Fruit fly (Drosophila melanogaster) whole organism, embryonic: ENCODE data around the gene Root.
A peak's percentile ranks its signal among the peaks of the same experiment; 100 is the strongest.

Experiments used
- Antp ChIP-seq: fragments of 200-800 bp; sonication (Bioruptor generic); optimal IDR thresholded peaks from 3 replicates; lab custom pipeline; 2016; ENCODE audit warnings: missing biosample characterization, missing genetic modification characterization
- Atf3 ChIP-seq: fragments of 200-800 bp; sonication (Bioruptor generic); optimal IDR thresholded peaks from 3 replicates; lab custom pipeline; 2016; ENCODE audit warnings: missing biosample characterization, missing genetic modification characterization
- CG10321 ChIP-seq: fragments of 200-800 bp; sonication (Bioruptor generic); IDR thresholded peaks from 2 replicates; pipeline ENCODE4 v1.3.6; 2022; ENCODE audit warnings: missing biosample characterization, missing genetic modification characterization
- CG12769 ChIP-seq: fragments of 200-800 bp; sonication (Bioruptor generic); optimal IDR thresholded peaks from 2 replicates; lab custom pipeline; 2019; ENCODE audit warnings: missing biosample characterization, mild to moderate bottlenecking, missing genetic modification characterization, moderate library complexity
- CG13123 ChIP-seq: fragments of 200-800 bp; sonication (Bioruptor generic); optimal IDR thresholded peaks from 2 replicates; lab custom pipeline; 2016; ENCODE audit warnings: missing biosample characterization, missing genetic modification characterization
- CG14050 ChIP-seq: fragments of 200-800 bp; sonication (Bioruptor generic); IDR thresholded peaks from 3 replicates; pipeline ENCODE4 v1.3.6; 2022; ENCODE audit warnings: missing biosample characterization, missing genetic modification characterization
- CG15269 ChIP-seq: fragments of 200-800 bp; sonication (Bioruptor generic); optimal IDR thresholded peaks from 2 replicates; lab custom pipeline; 2018; ENCODE audit warnings: missing biosample characterization, mild to moderate bottlenecking, missing genetic modification characterization, moderate library complexity
- CG15601 ChIP-seq: fragments of 200-800 bp; sonication (Bioruptor generic); optimal IDR thresholded peaks from 3 replicates; lab custom pipeline; 2019; ENCODE audit warnings: missing biosample characterization, mild to moderate bottlenecking, missing genetic modification characterization, moderate library complexity
- CG1792 ChIP-seq: fragments of 200-800 bp; sonication (Bioruptor generic); optimal IDR thresholded peaks from 2 replicates; lab custom pipeline; 2016; ENCODE audit warnings: missing biosample characterization, missing genetic modification characterization
- CG18262 ChIP-seq: fragments of 200-800 bp; optimal IDR thresholded peaks from 3 replicates; lab custom pipeline; 2019; ENCODE audit warnings: missing biosample characterization, mild to moderate bottlenecking, missing genetic modification characterization, moderate library complexity
- CG2199 ChIP-seq: fragments of 200-800 bp; sonication (Bioruptor generic); IDR thresholded peaks from 3 replicates; pipeline ENCODE4 v1.3.6; 2022; ENCODE audit warnings: missing biosample characterization, missing genetic modification characterization
- CG3065 ChIP-seq: fragments of 200-800 bp; sonication (Bioruptor generic); optimal IDR thresholded peaks from 2 replicates; lab custom pipeline; 2016; ENCODE audit warnings: missing biosample characterization, missing genetic modification characterization
- CG31441 ChIP-seq: fragments of 200-800 bp; sonication (Bioruptor generic); IDR thresholded peaks from 2 replicates; pipeline ENCODE4 v1.3.6; 2022; ENCODE audit warnings: missing biosample characterization, missing genetic modification characterization
- CG3995 ChIP-seq: fragments of 200-800 bp; sonication (Bioruptor generic); optimal IDR thresholded peaks from 3 replicates; lab custom pipeline; 2016; ENCODE audit warnings: missing biosample characterization, missing genetic modification characterization
- CG4730 ChIP-seq: fragments of 200-800 bp; sonication (Bioruptor generic); IDR thresholded peaks from 2 replicates; pipeline ENCODE4 v1.3.6; 2022; ENCODE audit warnings: missing biosample characterization, missing genetic modification characterization
- CG5180 ChIP-seq: fragments of 200-800 bp; sonication (Bioruptor generic); optimal IDR thresholded peaks from 3 replicates; lab custom pipeline; 2017; ENCODE audit warnings: missing biosample characterization, missing genetic modification characterization, mild to moderate bottlenecking, moderate library complexity, missing genetic modification reagents
- CG6689 ChIP-seq: fragments of 200-800 bp; sonication (Bioruptor generic); IDR thresholded peaks from 2 replicates; pipeline ENCODE4 v1.3.6; 2022; ENCODE audit warnings: missing biosample characterization, missing genetic modification characterization
- CG8765 ChIP-seq: fragments of 200-800 bp; sonication (Bioruptor generic); IDR thresholded peaks from 2 replicates; pipeline ENCODE4 v1.3.6; 2022; ENCODE audit warnings: missing biosample characterization, missing genetic modification characterization
- CG8924 ChIP-seq: fragments of 200-800 bp; optimal IDR thresholded peaks from 3 replicates; lab custom pipeline; 2019; ENCODE audit warnings: missing biosample characterization, mild to moderate bottlenecking, missing genetic modification characterization, moderate library complexity
- CG9437 ChIP-seq: fragments of 200-800 bp; sonication (Bioruptor generic); optimal IDR thresholded peaks from 2 replicates; lab custom pipeline; 2018; ENCODE audit warnings: missing biosample characterization, mild to moderate bottlenecking, missing genetic modification characterization
- Camta ChIP-seq: fragments of 200-800 bp; sonication (Bioruptor generic); optimal IDR thresholded peaks from 2 replicates; lab custom pipeline; 2016; ENCODE audit warnings: missing biosample characterization, missing genetic modification characterization
- Dbx ChIP-seq: fragments of 200-800 bp; sonication (Bioruptor generic); IDR thresholded peaks from 3 replicates; pipeline ENCODE4 v1.3.6; 2022; ENCODE audit warnings: missing biosample characterization, missing genetic modification characterization
- Deaf1 ChIP-seq: fragments of 200-800 bp; optimal IDR thresholded peaks from 3 replicates; lab custom pipeline; 2019; ENCODE audit warnings: missing biosample characterization, mild to moderate bottlenecking, missing genetic modification characterization, moderate library complexity
- Fer3 ChIP-seq: fragments of 200-800 bp; sonication (Bioruptor generic); optimal IDR thresholded peaks from 2 replicates; lab custom pipeline; 2018; ENCODE audit warnings: missing biosample characterization, mild to moderate bottlenecking, missing genetic modification characterization, moderate library complexity
- H2.0 ChIP-seq: fragments of 200-800 bp; sonication (Bioruptor generic); IDR thresholded peaks from 2 replicates; pipeline ENCODE4 v1.3.6; 2022; ENCODE audit warnings: missing biosample characterization, missing genetic modification characterization
- HLHmδ ChIP-seq: fragments of 200-800 bp; sonication (Bioruptor generic); optimal IDR thresholded peaks from 2 replicates; lab custom pipeline; 2018; ENCODE audit warnings: missing biosample characterization, mild to moderate bottlenecking, missing genetic modification characterization, moderate library complexity
- Ptx1 ChIP-seq: fragments of 200-800 bp; sonication (Bioruptor generic); IDR thresholded peaks from 2 replicates; pipeline ENCODE4 v1.3.6; 2022; ENCODE audit warnings: missing biosample characterization, missing genetic modification characterization
- Side ChIP-seq: fragments of 200-800 bp; sonication (Bioruptor generic); optimal IDR thresholded peaks from 2 replicates; lab custom pipeline; 2016; ENCODE audit warnings: missing biosample characterization, missing genetic modification characterization
- Sox100B ChIP-seq: fragments of 200-800 bp; sonication (Bioruptor generic); optimal IDR thresholded peaks from 3 replicates; lab custom pipeline; 2018; ENCODE audit warnings: missing biosample characterization, mild to moderate bottlenecking, missing genetic modification characterization
- Sry-β ChIP-seq: fragments of 200-800 bp; sonication (Bioruptor generic); optimal IDR thresholded peaks from 2 replicates; lab custom pipeline; 2018; ENCODE audit warnings: missing biosample characterization, mild to moderate bottlenecking, missing genetic modification characterization, moderate library complexity
- Ssrp ChIP-seq: fragments of 200-800 bp; sonication (Bioruptor generic); optimal IDR thresholded peaks from 2 replicates; lab custom pipeline; 2018; ENCODE audit warnings: missing biosample characterization, mild to moderate bottlenecking, missing genetic modification characterization, moderate library complexity
- Vsx1 ChIP-seq: fragments of 200-800 bp; sonication (Bioruptor generic); optimal IDR thresholded peaks from 2 replicates; lab custom pipeline; 2017; ENCODE audit warnings: missing biosample characterization, mild to moderate bottlenecking, missing genetic modification characterization, missing genetic modification reagents
- ap ChIP-seq: fragments of 200-800 bp; sonication (Bioruptor generic); IDR thresholded peaks from 2 replicates; pipeline ENCODE4 v1.3.6; 2022; ENCODE audit warnings: missing biosample characterization, missing genetic modification characterization
- cas ChIP-seq: fragments of 200-800 bp; sonication (Bioruptor generic); IDR thresholded peaks from 2 replicates; pipeline ENCODE4 v1.3.6; 2022; ENCODE audit warnings: missing biosample characterization, missing genetic modification characterization
- crp ChIP-seq, 2 experiments: fragments of 200-800 bp; sonication (Bioruptor generic); optimal IDR thresholded peaks; 2 replicates in 1 of 2; 3 replicates in 1 of 2; lab custom pipeline; 2017; ENCODE audit warnings: missing biosample characterization in 2 of 2, missing genetic modification characterization in 2 of 2, mild to moderate bottlenecking in 1 of 2, moderate library complexity in 1 of 2
- dmrt11E ChIP-seq: fragments of 200-800 bp; sonication (Bioruptor generic); optimal IDR thresholded peaks from 3 replicates; lab custom pipeline; 2018; ENCODE audit warnings: missing biosample characterization, mild to moderate bottlenecking, missing genetic modification characterization, moderate library complexity
- gcm ChIP-seq: fragments of 200-800 bp; sonication (Bioruptor generic); optimal IDR thresholded peaks from 2 replicates; lab custom pipeline; 2019; ENCODE audit warnings: missing biosample characterization, mild to moderate bottlenecking, missing genetic modification characterization, moderate library complexity
- lilli ChIP-seq: fragments of 200-800 bp; sonication (Bioruptor generic); optimal IDR thresholded peaks from 3 replicates; lab custom pipeline; 2016; ENCODE audit warnings: missing biosample characterization, missing genetic modification characterization
- mirr ChIP-seq: fragments of 200-800 bp; sonication (Bioruptor generic); optimal IDR thresholded peaks from 3 replicates; lab custom pipeline; 2018; ENCODE audit warnings: missing biosample characterization, mild to moderate bottlenecking, missing genetic modification characterization
- otp ChIP-seq: fragments of 200-800 bp; sonication (Bioruptor generic); IDR thresholded peaks from 3 replicates; pipeline ENCODE4, ENCODE4 v1.3.6; 2022; ENCODE audit warnings: missing biosample characterization, missing genetic modification characterization
- pnt ChIP-seq: fragments of 200-800 bp; sonication (Bioruptor generic); optimal IDR thresholded peaks from 3 replicates; lab custom pipeline; 2016; ENCODE audit warnings: missing biosample characterization, missing genetic modification characterization
- run ChIP-seq: fragments of 200-800 bp; sonication (Bioruptor generic); optimal IDR thresholded peaks from 3 replicates; lab custom pipeline; 2018; ENCODE audit warnings: missing biosample characterization, mild to moderate bottlenecking, missing genetic modification characterization
- sd ChIP-seq: fragments of 200-800 bp; sonication (Bioruptor generic); optimal IDR thresholded peaks from 3 replicates; lab custom pipeline; 2018; ENCODE audit warnings: missing biosample characterization, mild to moderate bottlenecking, missing genetic modification characterization, moderate library complexity
- sens ChIP-seq: fragments of 200-800 bp; sonication (Bioruptor generic); peaks from one replicate; lab custom pipeline; 2016; ENCODE audit warnings: missing biosample characterization, missing genetic modification characterization
- slp2 ChIP-seq: fragments of 200-800 bp; sonication (Bioruptor generic); optimal IDR thresholded peaks from 2 replicates; lab custom pipeline; 2016; ENCODE audit warnings: missing biosample characterization, missing genetic modification characterization
- sug ChIP-seq: fragments of 200-800 bp; optimal IDR thresholded peaks from 2 replicates; lab custom pipeline; 2019; ENCODE audit warnings: missing biosample characterization, mild to moderate bottlenecking, missing genetic modification characterization, moderate library complexity
- tap ChIP-seq: fragments of 200-800 bp; optimal IDR thresholded peaks from 3 replicates; lab custom pipeline; 2019; ENCODE audit warnings: missing biosample characterization, mild to moderate bottlenecking, missing genetic modification characterization, moderate library complexity
- tin ChIP-seq: fragments of 200-800 bp; sonication (Bioruptor generic); optimal IDR thresholded peaks from 3 replicates; lab custom pipeline; 2016; ENCODE audit warnings: missing biosample characterization, missing genetic modification characterization
- tx ChIP-seq: fragments of 200-800 bp; sonication (Bioruptor generic); optimal IDR thresholded peaks from 2 replicates; lab custom pipeline; 2016; ENCODE audit warnings: missing biosample characterization, missing genetic modification characterization
- zf30C ChIP-seq: fragments of 200-800 bp; sonication (Bioruptor generic); optimal IDR thresholded peaks from 3 replicates; lab custom pipeline; 2018; ENCODE audit warnings: missing biosample characterization, mild to moderate bottlenecking, missing genetic modification characterization

The Root gene

DNA sequence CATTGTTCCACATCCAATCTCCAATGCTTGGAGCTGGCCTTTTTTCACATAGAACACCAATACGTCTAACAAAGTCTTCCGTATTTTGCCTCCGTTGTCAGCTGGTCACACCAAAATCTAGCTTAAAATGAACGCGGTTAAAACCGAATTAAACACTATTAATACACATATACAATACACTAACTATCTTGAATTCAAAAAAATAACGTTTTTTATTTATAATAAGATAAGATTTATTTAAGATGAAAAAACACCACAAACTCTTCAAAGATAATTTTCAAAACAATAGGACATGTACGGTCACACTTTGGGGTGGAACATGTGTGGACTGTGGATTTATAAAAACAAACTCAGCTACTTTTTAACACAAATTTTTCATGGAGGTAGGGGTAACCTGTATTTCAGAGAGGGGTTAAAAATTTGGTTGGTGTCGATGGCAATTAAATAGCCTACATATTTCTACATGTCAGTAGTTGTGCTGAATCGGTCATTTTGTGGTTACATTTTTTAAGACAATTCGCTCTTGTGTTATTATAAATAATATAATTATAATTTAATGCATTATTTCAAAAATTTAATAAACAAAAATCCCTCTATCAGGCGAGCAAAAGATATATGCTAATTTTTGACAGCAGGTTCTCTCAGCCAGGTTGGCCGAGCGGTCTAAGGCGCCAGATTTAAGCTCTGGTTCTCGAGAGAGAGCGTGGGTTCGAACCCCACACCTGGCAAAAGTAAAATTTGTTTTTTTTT lies 591 bp upstream of the Root start, which contains the start of gene CG13605 (continued):
- TF ChIP-seq CG15601 (tag; lab: Kevin White, UChicago): peak; percentile 61
- TF ChIP-seq Ptx1 (GFP tag; lab: Robert Waterston, UW): peak; percentile 74
- TF ChIP-seq sug (tag; lab: Kevin White, UChicago): peak; percentile 23
- TF ChIP-seq CG2199: 0 out of 3 replicates have a peak, but pooled peaks have one; percentile 17
- TF ChIP-seq otp: no peak
- peak; percentile 75 for TF ChIP-seq CG18262 (tag; lab: Kevin White, UChicago)
- TF ChIP-seq mirr (GFP tag; lab: Kevin White, UChicago): peak; percentile 6
- TF ChIP-seq Dbx (GFP tag; lab: Robert Waterston, UW): peak; percentile 73
- TF ChIP-seq slp2 (GFP tag; lab: Kevin White, UChicago): no peak
- no peak for TF ChIP-seq CG12769
- peak; percentile 43 for TF ChIP-seq CG1792 (GFP tag; lab: Kevin White, UChicago)
- peak; percentile 85 for TF ChIP-seq CG8924
- TF ChIP-seq pnt (GFP tag; lab: Kevin White, UChicago): peak; percentile 26
- TF ChIP-seq Vsx1 (GFP tag; lab: Kevin White, UChicago): peak; percentile 68
- peak; percentile 59 for TF ChIP-seq Antp (GFP tag; lab: Kevin White, UChicago)
- peak; percentile 19 for TF ChIP-seq tx
- 0 out of 2 replicates have a peak, but pooled peaks have one; percentile 20 for TF ChIP-seq CG10321
- TF ChIP-seq CG4730: peak; percentile 48; the same call in 1 of the 2 replicates
- TF ChIP-seq CG6689 (GFP tag; lab: Robert Waterston, UW): peak; percentile 57
- peak; percentile 82 for TF ChIP-seq lilli
- TF ChIP-seq CG5180 (GFP tag; lab: Kevin White, UChicago): peak; percentile 31
- TF ChIP-seq Ssrp (tag; lab: Kevin White, UChicago): peak; percentile 63
- peak; percentile 74 for TF ChIP-seq cas (GFP tag; lab: Robert Waterston, UW)
- no peak for TF ChIP-seq Camta (GFP tag; lab: Kevin White, UChicago)
- TF ChIP-seq gcm (GFP tag; lab: Kevin White, UChicago): peak; percentile 84
- TF ChIP-seq zf30C: no peak
- TF ChIP-seq run (tag; lab: Kevin White, UChicago): peak; percentile 66
- peak; percentile 13 for TF ChIP-seq CG3995 (GFP tag; lab: Kevin White, UChicago)
- peak; percentile 47 for TF ChIP-seq Deaf1 (tag; lab: Kevin White, UChicago)
- TF ChIP-seq Atf3 (GFP tag; lab: Kevin White, UChicago): no peak
- no peak for TF ChIP-seq crp (GFP tag; optimal IDR thresholded peaks at IDR 0.05; lab: Kevin White, UChicago)
- peak; percentile 46; the same call in 2 of the 3 replicates for TF ChIP-seq CG14050
- TF ChIP-seq sens (GFP tag; lab: Kevin White, UChicago): peak; percentile 79
- no peak for TF ChIP-seq CG8765 (GFP tag; lab: Robert Waterston, UW)
- TF ChIP-seq CG31441: peak; percentile 85
- TF ChIP-seq tin (GFP tag; lab: Kevin White, UChicago): peak; percentile 47
- TF ChIP-seq HLHmδ: no peak
- no peak for TF ChIP-seq CG13123
- peak; percentile 63 for TF ChIP-seq H2.0
- TF ChIP-seq CG9437 (GFP tag; lab: Kevin White, UChicago): peak; percentile 23
- TF ChIP-seq Sox100B: peak; percentile 71
- TF ChIP-seq tap (tag; lab: Kevin White, UChicago): peak; percentile 64
- peak; percentile 87 for TF ChIP-seq CG15269 (tag; lab: Kevin White, UChicago)
- TF ChIP-seq Fer3 (tag; lab: Kevin White, UChicago): peak; percentile 79
- TF ChIP-seq sd: peak; percentile 56
- TF ChIP-seq dmrt11E (tag; lab: Kevin White, UChicago): peak; percentile 22
- peak; percentile 3 for TF ChIP-seq CG3065
- peak; percentile 58 for TF ChIP-seq ap
- peak; percentile 35 for TF ChIP-seq Side (GFP tag; lab: Kevin White, UChicago)
- peak; percentile 60 for TF ChIP-seq Sry-β
